Fruit fly (Drosophila melanogaster): ENCODE results near the gene lectin-21Cb.

DNA sequence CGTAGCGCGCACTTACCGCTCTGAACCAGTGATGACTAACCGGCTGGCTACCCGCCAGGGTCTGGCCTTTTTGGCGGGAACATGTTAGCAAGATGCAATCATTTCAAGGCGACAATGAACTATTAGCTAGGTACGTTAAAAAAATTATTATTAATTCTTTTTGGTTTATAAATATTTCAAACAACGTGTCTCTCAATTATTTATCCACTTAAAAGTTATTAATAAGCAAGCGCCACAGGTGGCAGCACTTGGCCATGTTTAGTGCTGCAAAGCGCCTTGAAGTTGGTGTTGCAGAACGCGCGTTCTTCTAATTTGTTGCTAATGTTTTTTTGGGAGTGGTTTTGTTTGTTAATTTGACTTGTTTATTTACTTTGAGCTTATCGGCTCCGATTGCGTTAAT, 46.8 kb downstream of the lectin-21Cb start, which contains the start of the genes Ipk2 and cold:
- TF ChIP-seq CG32006 (GFP tag; optimal IDR thresholded peaks at IDR 0.05) (no peak), net (GFP tag; optimal IDR thresholded peaks at IDR 0.05) (no peak), Eip78C (GFP tag) (peak; percentile 93), esn (GFP tag; optimal IDR thresholded peaks at IDR 0.05) (peak; percentile 84), CG4318 (GFP tag; optimal IDR thresholded peaks at IDR 0.05) (no peak), CG11902 (GFP tag; optimal IDR thresholded peaks at IDR 0.05) (no peak), Blimp-1 (GFP tag; optimal IDR thresholded peaks at IDR 0.05) (peak; percentile 47), Hr38 (GFP tag; optimal IDR thresholded peaks at IDR 0.05) (no peak), Eip75B (GFP tag; optimal IDR thresholded peaks at IDR 0.05) (no peak), CG1621 (tag; optimal IDR thresholded peaks at IDR 0.05) (no peak), fd85E (GFP tag; optimal IDR thresholded peaks at IDR 0.05) (no peak)

All from whole organism, prepupa.